Fruit fly (Drosophila melanogaster): Measurements from ENCODE around the gene CG17258.

CG17258 gene

dm6 chr2L:3029012-3029411, 6.1 kb downstream of the CG17258 start, which contains the start of the genes Sf3b2 and CG17219 (continued):
- TF ChIP-seq CG10654 (GFP tag; optimal IDR thresholded peaks at IDR 0.05) (no peak), emc (GFP tag; optimal IDR thresholded peaks at IDR 0.05) (no peak), Lhr (GFP tag; optimal IDR thresholded peaks at IDR 0.05) (no peak), Camta (GFP tag; optimal IDR thresholded peaks at IDR 0.05) (no peak), CG42726 (GFP tag; IDR thresholded peaks at IDR 0.05; ENCODE audit: partially characterized antibody) (peak; percentile 36; the same call in 1 of the 2 replicates), HmgD (GFP tag; optimal IDR thresholded peaks at IDR 0.05) (no peak), TFAM (GFP tag; optimal IDR thresholded peaks at IDR 0.05) (no peak), CG6254 (GFP tag; optimal IDR thresholded peaks at IDR 0.05) (peak; percentile 99), CG13775 (GFP tag; optimal IDR thresholded peaks at IDR 0.05) (no peak), cas (GFP tag; IDR thresholded peaks at IDR 0.05) (no peak), exex (tag; optimal IDR thresholded peaks at IDR 0.05) (no peak), CG7271 (tag; optimal IDR thresholded peaks at IDR 0.05) (no peak), Jarid2 (GFP tag; optimal IDR thresholded peaks at IDR 0.05) (no peak), Myb (GFP tag; optimal IDR thresholded peaks at IDR 0.05) (peak; percentile 78), MESR4 (GFP tag; optimal IDR thresholded peaks at IDR 0.05) (peak; percentile 77), BtbVII (GFP tag; optimal IDR thresholded peaks at IDR 0.05) (no peak), gsb-n (tag; optimal IDR thresholded peaks at IDR 0.05) (no peak), eyg (GFP tag; optimal IDR thresholded peaks at IDR 0.05) (no peak), CG18011 (GFP tag; optimal IDR thresholded peaks at IDR 0.05) (no peak), CG8359 (GFP tag; optimal IDR thresholded peaks at IDR 0.05; ENCODE audit: borderline replicate concordance) (no peak), sob (GFP tag; IDR thresholded peaks at IDR 0.05) (peak; percentile 25; the same call in 1 of the 2 replicates), CG9727 (GFP tag; optimal IDR thresholded peaks at IDR 0.05) (no peak), her (GFP tag; optimal IDR thresholded peaks at IDR 0.05) (no peak)

dm6 chr2L:3022986-3023385, 12.2 kb downstream of the CG17258 start, which contains the start of the genes alpha4GT1 and Prp40:
TSS of gene alpha4GT1 (minus strand) at chr2L:3023141.
TSS of gene Prp40 (plus strand) at chr2L:3023226.
- TF ChIP-seq Jarid2 (GFP tag; optimal IDR thresholded peaks at IDR 0.05) (no peak), Ptx1 (GFP tag; IDR thresholded peaks at IDR 0.05) (no peak), HLH4C (GFP tag; IDR thresholded peaks at IDR 0.05; ENCODE audit: partially characterized antibody) (peak; percentile 94), CG17802 (tag; optimal IDR thresholded peaks at IDR 0.05) (no peak), Meics (GFP tag; optimal IDR thresholded peaks at IDR 0.05) (no peak), Dref (GFP tag; IDR thresholded peaks at IDR 0.05) (peak; percentile 99), nerfin-2 (GFP tag; IDR thresholded peaks at IDR 0.05; ENCODE audit: partially characterized antibody) (peak; percentile 84), CG7745 (tag; optimal IDR thresholded peaks at IDR 0.05) (no peak), insv (GFP tag; optimal IDR thresholded peaks at IDR 0.05) (no peak), CG33213 (GFP tag; optimal IDR thresholded peaks at IDR 0.05) (no peak), slbo (GFP tag; IDR thresholded peaks at IDR 0.05) (no peak), CG10565 (GFP tag; optimal IDR thresholded peaks at IDR 0.05) (no peak), Hsf (GFP tag; optimal IDR thresholded peaks at IDR 0.05) (no peak), Adf1 (GFP tag; IDR thresholded peaks at IDR 0.05) (no peak), sens (GFP tag) (no peak), vfl (GFP tag; optimal IDR thresholded peaks at IDR 0.05) (no peak), knrl (GFP tag; IDR thresholded peaks at IDR 0.05; ENCODE audit: partially characterized antibody) (peak; percentile 67; the same call in 2 of the 3 replicates), CG8388 (GFP tag; optimal IDR thresholded peaks at IDR 0.05) (no peak), sna (GFP tag; IDR thresholded peaks at IDR 0.05; ENCODE audit: partially characterized antibody) (peak; percentile 72), CG10543 (GFP tag; optimal IDR thresholded peaks at IDR 0.05) (no peak), Sry-β (GFP tag; optimal IDR thresholded peaks at IDR 0.05) (peak; percentile 90), CG2202 (tag; optimal IDR thresholded peaks at IDR 0.05) (no peak), Usf (GFP tag; optimal IDR thresholded peaks at IDR 0.05) (no peak), MBD-R2 (GFP tag; IDR thresholded peaks at IDR 0.05) (peak; percentile 98), Ada2b (GFP tag; IDR thresholded peaks at IDR 0.05) (no peak), Dek (tag; optimal IDR thresholded peaks at IDR 0.05) (no peak), stwl (tag; optimal IDR thresholded peaks at IDR 0.05) (peak; percentile 72), CG1602 (GFP tag; optimal IDR thresholded peaks at IDR 0.05) (no peak), ato (GFP tag; IDR thresholded peaks at IDR 0.05; ENCODE audit: partially characterized antibody) (peak; percentile 94)
